Worm (Caenorhabditis elegans) whole organism, L3 larva: ENCODE data around the gene fbxa-142.

Source experiments
- ceh-82 ChIP-seq: fragments of 150-350 bp; optimal IDR thresholded peaks from 2 replicates; lab custom pipeline; 2014; ENCODE audit warnings: missing biosample characterization, missing genetic modification characterization
- elt-1 ChIP-seq: fragments of 150-350 bp; optimal IDR thresholded peaks from 2 replicates; lab custom pipeline; 2014; ENCODE audit warnings: missing biosample characterization, missing genetic modification characterization
- hmg-11 ChIP-seq: sonication (generic microtip); optimal IDR thresholded peaks from 2 replicates; lab custom pipeline; 2016; ENCODE audit warnings: missing genetic modification characterization, missing compliant biosample characterization
- skn-1 ChIP-seq: fragments of 150-350 bp; optimal IDR thresholded peaks from 2 replicates; lab custom pipeline; 2014; ENCODE audit warnings: missing biosample characterization, missing genetic modification characterization

DNA sequence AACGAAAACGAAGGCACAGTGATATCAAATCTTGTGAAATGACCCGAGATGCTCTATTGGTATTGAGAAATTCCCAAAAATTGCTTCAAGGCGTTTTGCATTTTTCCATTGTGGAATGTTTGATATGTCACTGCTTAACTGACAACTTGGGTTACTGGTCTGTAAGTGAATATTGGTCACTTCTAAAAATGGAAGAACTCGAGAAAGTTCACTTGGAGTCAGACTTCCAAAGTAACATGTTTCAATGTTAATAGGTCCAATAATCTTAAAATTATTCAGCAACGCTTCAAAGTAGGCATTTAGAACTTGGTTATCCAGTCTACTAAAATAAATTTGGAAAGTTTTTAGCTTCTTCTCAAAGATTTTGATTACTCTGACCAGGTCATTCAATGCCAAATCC lies 1.6 kb upstream of the fbxa-142 start, which contains the start of gene fbxa-144:
- no peak for TF ChIP-seq elt-1 (tag; lab: Kevin White, UChicago)
- TF ChIP-seq ceh-82 (tag; lab: Kevin White, UChicago) = no peak
- TF ChIP-seq hmg-11 (tag; lab: Kevin White, UChicago) = no peak
- no peak for TF ChIP-seq skn-1 (tag; lab: Kevin White, UChicago)
